Fruit fly (Drosophila melanogaster): Measurements from ENCODE around the gene 7B2.

- peak; percentile 36 for TF ChIP-seq CG8159 (tag; optimal IDR thresholded peaks at IDR 0.05)
- no peak for TF ChIP-seq CG13204 (GFP tag; optimal IDR thresholded peaks at IDR 0.05)
- TF ChIP-seq CG34367 (tag; optimal IDR thresholded peaks at IDR 0.05): no peak
- TF ChIP-seq CG15710 (tag; optimal IDR thresholded peaks at IDR 0.05): no peak
- no peak for TF ChIP-seq D1 (tag; optimal IDR thresholded peaks at IDR 0.05)
- no peak for TF ChIP-seq CG32121 (GFP tag; IDR thresholded peaks at IDR 0.05)
- no peak for TF ChIP-seq EcR (GFP tag; optimal IDR thresholded peaks at IDR 0.05)
- TF ChIP-seq Pif1B (GFP tag; optimal IDR thresholded peaks at IDR 0.05): no peak
- TF ChIP-seq CG12605 (GFP tag; IDR thresholded peaks at IDR 0.05): no peak
- no peak for TF ChIP-seq CG9948 (tag; optimal IDR thresholded peaks at IDR 0.05)
- no peak for TF ChIP-seq gl (tag; optimal IDR thresholded peaks at IDR 0.05)
Observed at dm6 chr3R:5412987-5413386, 36.4 kb downstream of the 7B2 start.

Measured in whole organism, pupa.